Fruit fly (Drosophila melanogaster) whole organism, embryonic: Measurements from ENCODE around the gene Bfc.

Experiments
- Asciz ChIP-seq: fragments of 200-800 bp; sonication (Bioruptor generic); optimal IDR thresholded peaks from 2 replicates; lab custom pipeline; 2017; ENCODE audit warnings: missing biosample characterization, mild to moderate bottlenecking, missing genetic modification characterization, missing genetic modification reagents
- BEAF-32 ChIP-seq: fragments of 200-800 bp; sonication (Bioruptor generic); optimal IDR thresholded peaks from 3 replicates; lab custom pipeline; 2017; ENCODE audit warnings: missing biosample characterization, missing genetic modification characterization, mild to moderate bottlenecking, moderate library complexity, missing genetic modification reagents
- Blimp-1 ChIP-seq: fragments of 200-800 bp; sonication (Bioruptor generic); optimal IDR thresholded peaks from 3 replicates; lab custom pipeline; 2018; ENCODE audit warnings: missing biosample characterization, missing genetic modification characterization, mild to moderate bottlenecking, moderate library complexity, missing genetic modification reagents
- CG10147 ChIP-seq: fragments of 200-800 bp; sonication (Bioruptor generic); optimal IDR thresholded peaks from 2 replicates; lab custom pipeline; 2019; ENCODE audit warnings: missing biosample characterization, mild to moderate bottlenecking, missing genetic modification characterization, moderate library complexity
- CG10431 ChIP-seq: fragments of 200-800 bp; sonication (Bioruptor generic); optimal IDR thresholded peaks from 3 replicates; lab custom pipeline; 2018; ENCODE audit warnings: missing biosample characterization, mild to moderate bottlenecking, missing genetic modification characterization
- CG10543 ChIP-seq: fragments of 200-800 bp; sonication (Bioruptor generic); optimal IDR thresholded peaks from 3 replicates; lab custom pipeline; 2017; ENCODE audit warnings: missing biosample characterization, mild to moderate bottlenecking, missing genetic modification characterization, moderate library complexity
- CG11085 ChIP-seq: fragments of 200-800 bp; sonication (Bioruptor generic); IDR thresholded peaks from 2 replicates; pipeline ENCODE4 v1.3.6; 2022; ENCODE audit warnings: missing biosample characterization, missing genetic modification characterization
- CG11093 ChIP-seq: fragments of 200-800 bp; sonication (Bioruptor generic); IDR thresholded peaks from 3 replicates; pipeline ENCODE4 v1.3.6; 2022; ENCODE audit warnings: missing biosample characterization, missing genetic modification characterization
- CG12071 ChIP-seq: fragments of 200-800 bp; sonication (Bioruptor generic); optimal IDR thresholded peaks from 3 replicates; lab custom pipeline; 2018; ENCODE audit warnings: missing biosample characterization, mild to moderate bottlenecking, missing genetic modification characterization
- CG12769 ChIP-seq: fragments of 200-800 bp; sonication (Bioruptor generic); optimal IDR thresholded peaks from 2 replicates; lab custom pipeline; 2019; ENCODE audit warnings: missing biosample characterization, mild to moderate bottlenecking, missing genetic modification characterization, moderate library complexity
- CG13624 ChIP-seq: fragments of 200-800 bp; sonication (Bioruptor generic); optimal IDR thresholded peaks from 2 replicates; lab custom pipeline; 2016; ENCODE audit warnings: missing biosample characterization, missing genetic modification characterization
- CG15479 ChIP-seq: fragments of 200-800 bp; sonication (Bioruptor generic); optimal IDR thresholded peaks from 3 replicates; lab custom pipeline; 2019; ENCODE audit warnings: missing biosample characterization, mild to moderate bottlenecking, missing genetic modification characterization, moderate library complexity
- CG17328 ChIP-seq: fragments of 200-800 bp; sonication (Bioruptor generic); IDR thresholded peaks from 2 replicates; pipeline ENCODE4 v1.3.6; 2022; ENCODE audit warnings: missing biosample characterization, missing genetic modification characterization
- CG1832 ChIP-seq: fragments of 200-800 bp; sonication (Bioruptor generic); optimal IDR thresholded peaks from 2 replicates; lab custom pipeline; 2017; ENCODE audit warnings: missing biosample characterization, mild to moderate bottlenecking, missing genetic modification characterization, inconsistent platforms
- CG31388 ChIP-seq: fragments of 200-800 bp; sonication (Bioruptor generic); optimal IDR thresholded peaks from 2 replicates; lab custom pipeline; 2016; ENCODE audit warnings: missing biosample characterization, missing genetic modification characterization
- CG5180 ChIP-seq: fragments of 200-800 bp; sonication (Bioruptor generic); optimal IDR thresholded peaks from 3 replicates; lab custom pipeline; 2017; ENCODE audit warnings: missing biosample characterization, missing genetic modification characterization, mild to moderate bottlenecking, moderate library complexity, missing genetic modification reagents
- CG6791 ChIP-seq: fragments of 200-800 bp; sonication (Bioruptor generic); IDR thresholded peaks from 3 replicates; pipeline ENCODE4 v1.3.6; 2022; ENCODE audit warnings: missing biosample characterization, missing genetic modification characterization; ENCODE audit not compliant: partially characterized antibody
- CG8765 ChIP-seq: fragments of 200-800 bp; sonication (Bioruptor generic); IDR thresholded peaks from 2 replicates; pipeline ENCODE4 v1.3.6; 2022; ENCODE audit warnings: missing biosample characterization, missing genetic modification characterization
- CrebB ChIP-seq: fragments of 200-800 bp; sonication (Bioruptor generic); optimal IDR thresholded peaks from 3 replicates; lab custom pipeline; 2018; ENCODE audit warnings: missing biosample characterization, mild to moderate bottlenecking, missing genetic modification characterization
- E2f1 ChIP-seq: fragments of 200-800 bp; sonication (Bioruptor generic); IDR thresholded peaks from 2 replicates; pipeline ENCODE4 v1.3.6; 2022; ENCODE audit warnings: missing biosample characterization, missing genetic modification characterization
- Hr39 ChIP-seq: fragments of >200 bp; optimal IDR thresholded peaks from 2 replicates; lab custom pipeline; 2017
- Hr78 ChIP-seq, 2 experiments: fragments of 200-800 bp in 1 of 2; fragments of >200 bp in 1 of 2; sonication (Bioruptor generic) in 1 of 2; optimal IDR thresholded peaks; 2 replicates each; lab custom pipeline; 2017 to 2019; ENCODE audit warnings: missing biosample characterization in 2 of 2, missing genetic modification characterization in 2 of 2, mild to moderate bottlenecking in 1 of 2, moderate library complexity in 1 of 2
- Jarid2 ChIP-seq: fragments of 200-800 bp; sonication (Bioruptor generic); optimal IDR thresholded peaks from 3 replicates; lab custom pipeline; 2017; ENCODE audit warnings: mild to moderate bottlenecking, missing biosample characterization, missing genetic modification reagents, missing genetic modification characterization
- Kr ChIP-seq: fragments of 200-800 bp; sonication (Bioruptor generic); optimal IDR thresholded peaks from 2 replicates; lab custom pipeline; 2017; ENCODE audit warnings: missing biosample characterization, mild to moderate bottlenecking, missing genetic modification characterization
- Mrtf ChIP-seq: fragments of 200-800 bp; sonication (Bioruptor generic); IDR thresholded peaks from 3 replicates; pipeline ENCODE4 v1.3.6; 2022; ENCODE audit warnings: missing biosample characterization, missing genetic modification characterization
- Nf-YA ChIP-seq: fragments of 200-800 bp; sonication (Bioruptor generic); IDR thresholded peaks from 2 replicates; pipeline ENCODE4 v1.3.6; 2022; ENCODE audit warnings: missing biosample characterization, missing genetic modification characterization
- Oaz ChIP-seq: fragments of 200-800 bp; sonication (Bioruptor generic); IDR thresholded peaks from 2 replicates; pipeline ENCODE4 v1.3.6; 2022; ENCODE audit warnings: missing biosample characterization, missing genetic modification characterization
- Sry-β ChIP-seq: fragments of 200-800 bp; sonication (Bioruptor generic); optimal IDR thresholded peaks from 2 replicates; lab custom pipeline; 2018; ENCODE audit warnings: missing biosample characterization, mild to moderate bottlenecking, missing genetic modification characterization, moderate library complexity
- abd-A ChIP-seq: fragments of 200-800 bp; sonication (Bioruptor generic); optimal IDR thresholded peaks from 3 replicates; lab custom pipeline; 2019; ENCODE audit warnings: missing biosample characterization, mild to moderate bottlenecking, missing genetic modification characterization, moderate library complexity
- ash1 ChIP-seq: fragments of 200-800 bp; sonication (Bioruptor generic); optimal IDR thresholded peaks from 2 replicates; lab custom pipeline; 2018; ENCODE audit warnings: missing biosample characterization, mild to moderate bottlenecking, missing genetic modification characterization
- dimm ChIP-seq: fragments of 200-800 bp; sonication (Bioruptor generic); IDR thresholded peaks from 2 replicates; pipeline ENCODE4 v1.3.6; 2022; ENCODE audit warnings: missing biosample characterization, missing genetic modification characterization
- dmrt11E ChIP-seq: fragments of 200-800 bp; sonication (Bioruptor generic); optimal IDR thresholded peaks from 3 replicates; lab custom pipeline; 2018; ENCODE audit warnings: missing biosample characterization, mild to moderate bottlenecking, missing genetic modification characterization, moderate library complexity
- gcm ChIP-seq: fragments of 200-800 bp; sonication (Bioruptor generic); optimal IDR thresholded peaks from 2 replicates; lab custom pipeline; 2019; ENCODE audit warnings: missing biosample characterization, mild to moderate bottlenecking, missing genetic modification characterization, moderate library complexity
- ken ChIP-seq: fragments of 200-800 bp; sonication (Bioruptor generic); IDR thresholded peaks from 3 replicates; pipeline ENCODE4 v1.3.6; 2022; ENCODE audit warnings: missing biosample characterization, missing genetic modification characterization
- lbe ChIP-seq: fragments of 200-800 bp; sonication (Bioruptor generic); optimal IDR thresholded peaks from 2 replicates; lab custom pipeline; 2016; ENCODE audit warnings: missing biosample characterization, mild to moderate bottlenecking, missing genetic modification characterization
- maf-S ChIP-seq: fragments of 200-800 bp; sonication (Bioruptor generic); optimal IDR thresholded peaks from 2 replicates; lab custom pipeline; 2016; ENCODE audit warnings: missing biosample characterization, missing genetic modification characterization
- mirr ChIP-seq: fragments of 200-800 bp; sonication (Bioruptor generic); optimal IDR thresholded peaks from 3 replicates; lab custom pipeline; 2018; ENCODE audit warnings: missing biosample characterization, mild to moderate bottlenecking, missing genetic modification characterization
- nom ChIP-seq: fragments of 200-800 bp; sonication (Bioruptor generic); optimal IDR thresholded peaks from 2 replicates; lab custom pipeline; 2017; ENCODE audit warnings: missing biosample characterization, missing genetic modification characterization, mild to moderate bottlenecking, moderate library complexity, missing genetic modification reagents
- pho ChIP-seq: fragments of 200-800 bp; sonication (Bioruptor generic); optimal IDR thresholded peaks from 2 replicates; lab custom pipeline; 2016; ENCODE audit warnings: missing biosample characterization, missing genetic modification characterization
- sens ChIP-seq: fragments of 200-800 bp; sonication (Bioruptor generic); peaks from one replicate; lab custom pipeline; 2016; ENCODE audit warnings: missing biosample characterization, missing genetic modification characterization
- sug ChIP-seq: fragments of 200-800 bp; optimal IDR thresholded peaks from 2 replicates; lab custom pipeline; 2019; ENCODE audit warnings: missing biosample characterization, mild to moderate bottlenecking, missing genetic modification characterization, moderate library complexity
- trem ChIP-seq: fragments of 200-800 bp; optimal IDR thresholded peaks from 3 replicates; lab custom pipeline; 2019; ENCODE audit warnings: missing biosample characterization, mild to moderate bottlenecking, missing genetic modification characterization, moderate library complexity
- z ChIP-seq: fragments of 200-800 bp; sonication (Bioruptor generic); IDR thresholded peaks from 3 replicates; pipeline ENCODE4 v1.3.6; 2022; ENCODE audit warnings: missing biosample characterization, missing genetic modification characterization
- zen2 ChIP-seq: fragments of 200-800 bp; sonication (Bioruptor generic); IDR thresholded peaks from 3 replicates; pipeline ENCODE4 v1.3.6; 2022; ENCODE audit warnings: missing biosample characterization, missing genetic modification characterization; ENCODE audit not compliant: partially characterized antibody
- zfh1 ChIP-seq: fragments of 200-800 bp; sonication (Bioruptor generic); IDR thresholded peaks from 3 replicates; pipeline ENCODE4 v1.3.6; 2022; ENCODE audit warnings: missing biosample characterization, missing genetic modification characterization

Bfc gene

DNA sequence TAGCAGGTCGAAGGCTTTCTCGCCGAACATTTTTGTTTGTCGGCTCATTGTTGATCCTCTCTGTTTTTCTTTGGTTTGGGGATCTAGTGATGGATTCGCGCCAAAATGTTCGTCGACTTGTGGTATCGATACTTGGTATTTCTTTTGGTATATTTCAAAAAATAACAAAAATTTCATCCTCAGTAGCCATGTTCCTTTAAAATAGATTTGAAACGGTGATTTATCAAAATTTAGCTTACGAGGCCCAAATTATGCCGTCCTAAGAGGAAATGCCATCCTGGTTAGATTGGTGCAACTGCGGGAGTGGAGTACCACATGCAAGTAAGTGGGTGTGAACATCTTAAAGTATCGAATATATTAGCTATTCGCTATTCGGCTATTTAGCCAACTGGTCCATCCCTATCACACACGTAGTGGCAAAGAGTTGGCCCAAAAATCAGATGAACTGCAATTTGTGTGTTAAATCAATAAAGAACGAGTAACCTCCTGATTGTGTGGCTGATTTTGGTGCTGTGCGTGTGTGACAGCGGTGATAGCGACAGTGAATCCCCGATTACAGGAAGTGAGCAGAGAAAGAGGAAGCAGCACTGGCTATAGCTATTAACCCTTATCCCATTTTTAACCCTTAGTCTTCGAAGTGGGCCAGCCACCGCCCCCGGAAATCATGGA, 2.7 kb upstream of the Bfc start, which contains the start of the genes Psf1 and Sac1 (continued):
- TF ChIP-seq maf-S (GFP tag; lab: Kevin White, UChicago) (peak; percentile 26), CG11085 (GFP tag; lab: Robert Waterston, UW) (no peak; the same call in 1 of the 2 replicates), CG31388 (no peak), abd-A (tag; lab: Kevin White, UChicago) (no peak), BEAF-32 (peak; percentile 97), CG17328 (GFP tag; lab: Robert Waterston, UW) (no peak), Asciz (GFP tag; lab: Kevin White, UChicago) (no peak), Hr78 (GFP tag; optimal IDR thresholded peaks at IDR 0.05; lab: Kevin White, UChicago) (no peak)

DNA sequence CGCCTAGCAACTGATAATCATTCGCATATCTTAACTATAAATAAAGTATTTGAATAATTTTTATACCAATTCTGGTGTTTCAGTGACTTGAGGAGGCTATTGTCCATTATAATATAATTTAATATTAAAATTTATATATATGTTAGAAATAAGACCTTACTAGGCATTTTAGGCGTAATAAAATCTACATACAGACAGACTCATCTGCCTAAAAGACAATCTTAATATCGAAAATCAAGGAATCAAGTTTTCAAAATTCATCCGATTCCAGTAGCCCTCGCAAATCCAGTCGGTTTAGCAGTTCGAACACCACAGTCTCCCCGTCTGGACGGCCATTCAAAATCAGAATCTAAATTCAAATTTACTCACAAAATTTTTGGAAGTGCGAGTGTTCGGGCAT, 1.2 kb downstream of the Bfc start, which contains the start of the genes CG9130 and CG9133:
TSS of gene CG9130 (plus strand) at position 301 of the 400 bp plus-strand sequence.
TSS of gene CG9133 (plus strand) at position 301 of the 400 bp plus-strand sequence.
- TF ChIP-seq CG11093 (GFP tag; lab: Robert Waterston, UW), result no peak
- no peak for TF ChIP-seq CG10543 (GFP tag; lab: Kevin White, UChicago)
- no peak for TF ChIP-seq CG13624 (GFP tag; lab: Kevin White, UChicago)
- TF ChIP-seq CrebB (tag; lab: Kevin White, UChicago), result no peak
- TF ChIP-seq CG10147 (GFP tag; lab: Kevin White, UChicago), result no peak
- TF ChIP-seq Asciz (GFP tag; lab: Kevin White, UChicago), result no peak
- TF ChIP-seq pho (GFP tag; lab: Kevin White, UChicago), result no peak
- TF ChIP-seq CG1832, result no peak
- no peak for TF ChIP-seq CG6791 (GFP tag; lab: Robert Waterston, UW)
- no peak for TF ChIP-seq CG12071 (GFP tag; lab: Kevin White, UChicago)
- TF ChIP-seq CG8765 (GFP tag; lab: Robert Waterston, UW), result no peak
- TF ChIP-seq ken (GFP tag; lab: Robert Waterston, UW), result no peak
- no peak for TF ChIP-seq E2f1 (GFP tag; lab: Robert Waterston, UW)
- TF ChIP-seq dmrt11E (tag; lab: Kevin White, UChicago), result no peak
- TF ChIP-seq zfh1 (GFP tag; lab: Robert Waterston, UW), result no peak
- no peak for TF ChIP-seq Kr
- no peak for TF ChIP-seq CG15479 (GFP tag; lab: Kevin White, UChicago)
- TF ChIP-seq sug (tag; lab: Kevin White, UChicago), result no peak

DNA sequence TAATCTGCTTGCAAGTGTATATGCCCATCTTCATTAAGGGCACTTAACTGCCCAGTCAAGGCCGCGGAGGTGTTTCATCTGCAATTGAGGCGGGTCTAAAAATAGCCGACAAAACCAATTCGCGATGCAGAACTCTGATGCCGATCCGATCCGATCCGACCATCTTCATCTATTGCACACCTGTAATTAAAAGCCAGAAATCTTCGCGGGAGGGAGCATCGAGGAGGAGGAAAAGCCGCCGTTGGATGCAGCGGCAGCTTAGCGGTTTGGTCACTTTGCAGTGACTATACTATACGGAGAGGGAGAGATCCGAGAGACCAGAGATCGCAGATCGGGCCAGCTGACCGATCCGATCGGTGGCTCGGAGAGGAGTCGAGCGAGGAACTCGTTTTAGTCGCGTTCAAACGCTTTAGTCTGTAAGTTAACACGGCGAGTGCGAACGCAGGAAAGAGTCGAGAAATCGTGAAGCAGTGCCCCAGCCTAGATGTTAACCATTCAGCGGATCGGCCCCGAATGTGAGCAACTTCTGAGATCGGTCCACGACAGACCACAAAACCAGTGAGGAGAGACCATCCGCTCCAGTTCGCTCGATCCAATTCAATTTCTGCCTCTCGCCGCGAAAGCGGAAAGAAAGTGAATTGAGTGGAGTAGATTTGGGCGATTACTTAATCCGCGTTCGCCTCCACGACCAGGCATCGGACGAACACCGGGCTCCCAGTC, 5.7 kb downstream of the Bfc start, which contains the start of gene tfc:
TSS of gene tfc (plus strand) at position 389 of the 720 bp plus-strand sequence.
- TF ChIP-seq Oaz (GFP tag; lab: Robert Waterston, UW) (no peak), ash1 (no peak), CG10543 (GFP tag; lab: Kevin White, UChicago) (peak; percentile 4), Mrtf (no peak), Jarid2 (peak; percentile 64), z (GFP tag; lab: Robert Waterston, UW) (peak; percentile 81; the same call in 2 of the 3 replicates), Nf-YA (GFP tag; lab: Robert Waterston, UW) (no peak), nom (GFP tag; lab: Kevin White, UChicago) (peak; percentile 55), gcm (GFP tag; lab: Kevin White, UChicago) (no peak), lbe (GFP tag; lab: Kevin White, UChicago) (no peak), sens (GFP tag; lab: Kevin White, UChicago) (peak; percentile 18), Hr39 (lab: Kevin White, UChicago) (no peak), mirr (GFP tag; lab: Kevin White, UChicago) (no peak), Blimp-1 (GFP tag; lab: Kevin White, UChicago) (peak; percentile 89), Sry-β (GFP tag; lab: Kevin White, UChicago) (no peak), zen2 (GFP tag; lab: Robert Waterston, UW) (0 out of 3 replicates have a peak, but pooled peaks have one; percentile 19), CG12769 (tag; lab: Kevin White, UChicago) (peak; percentile 67), dimm (GFP tag; lab: Robert Waterston, UW) (no peak), CG10431 (GFP tag; lab: Kevin White, UChicago) (no peak), trem (no peak), CG5180 (GFP tag; lab: Kevin White, UChicago) (peak; percentile 83), dmrt11E (tag; lab: Kevin White, UChicago) (no peak)
